Worm (Caenorhabditis elegans): ENCODE measurements around the gene Y47D3B.12.

Y47D3B.12 gene

DNA sequence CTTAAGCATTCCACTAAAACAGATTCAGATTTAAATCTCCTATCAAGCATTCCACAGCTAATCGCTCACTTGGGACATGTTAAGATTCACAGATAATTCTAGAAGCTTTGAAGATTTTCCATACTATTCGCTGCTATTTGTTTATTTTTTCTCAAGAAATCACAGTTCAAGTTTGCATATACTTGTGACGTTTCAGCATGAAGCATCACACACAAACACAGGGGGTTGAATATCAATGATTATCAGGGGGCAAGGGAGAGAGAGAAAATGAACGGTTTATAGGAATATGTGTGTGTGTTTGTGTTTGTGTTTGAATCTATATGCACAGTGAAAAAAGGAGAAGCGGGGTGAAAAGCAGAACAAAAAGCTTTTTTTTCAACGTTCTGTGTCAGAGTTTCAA, at the start of gene Y47D3B.12:
Y47D3B.12 (plus strand) TSS at position 301 of the 400 bp plus-strand sequence.
- TF ChIP-seq klf-2 (GFP tag; conservative IDR thresholded peaks at IDR 0.05) (no peak), ztf-29 (GFP tag; IDR thresholded peaks at IDR 0.05) (no peak), med-1 (GFP tag; optimal IDR thresholded peaks at IDR 0.05; ENCODE audit: insufficient read depth) (no peak), ztf-23 (GFP tag; IDR thresholded peaks at IDR 0.05) (no peak), ref-1 (GFP tag; conservative IDR thresholded peaks at IDR 0.05) (no peak), flt-1 (GFP tag; IDR thresholded peaks at IDR 0.05) (no peak), tab-1 (GFP tag; IDR thresholded peaks at IDR 0.05) (no peak), T22C8.4 (GFP tag; IDR thresholded peaks at IDR 0.05) (no peak), cog-1 (tag; optimal IDR thresholded peaks at IDR 0.05) (no peak)

DNA sequence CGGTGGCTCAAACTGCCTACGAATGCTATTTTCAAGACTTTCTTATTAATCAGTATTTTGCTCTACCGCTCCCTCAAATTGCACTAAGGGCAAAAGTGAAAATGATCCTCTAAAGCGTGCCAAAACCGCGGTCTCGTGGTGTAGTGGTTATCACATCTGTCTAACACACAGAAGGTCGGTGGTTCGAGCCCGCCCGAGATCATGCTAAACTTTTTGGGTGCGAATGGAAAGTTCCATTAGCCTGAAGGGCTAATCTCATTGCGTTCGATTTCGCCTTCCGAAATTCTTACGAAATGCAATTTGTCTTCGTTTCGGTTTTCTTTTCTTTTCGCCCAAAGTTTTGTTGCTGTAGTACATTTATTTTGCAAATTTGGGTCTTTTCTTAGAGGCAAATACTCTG, 49.3 kb upstream of the Y47D3B.12 start:
- TF ChIP-seq klf-2 (GFP tag; conservative IDR thresholded peaks at IDR 0.05), result 0 out of 2 replicates have a peak, but pooled peaks have one; percentile 16
- TF ChIP-seq ref-1 (GFP tag; conservative IDR thresholded peaks at IDR 0.05), result no peak
- peak; percentile 58; the same call in 1 of the 2 replicates for TF ChIP-seq ztf-23 (GFP tag; IDR thresholded peaks at IDR 0.05)
- no peak for TF ChIP-seq med-1 (GFP tag; optimal IDR thresholded peaks at IDR 0.05; ENCODE audit: insufficient read depth)
- no peak for TF ChIP-seq cog-1 (tag; optimal IDR thresholded peaks at IDR 0.05)
- TF ChIP-seq ztf-29 (GFP tag; IDR thresholded peaks at IDR 0.05), result no peak
- peak; percentile 51; the same call in 1 of the 2 replicates for TF ChIP-seq tab-1 (GFP tag; IDR thresholded peaks at IDR 0.05)
- no peak for TF ChIP-seq T22C8.4 (GFP tag; IDR thresholded peaks at IDR 0.05)
- no peak for TF ChIP-seq flt-1 (GFP tag; IDR thresholded peaks at IDR 0.05)

DNA sequence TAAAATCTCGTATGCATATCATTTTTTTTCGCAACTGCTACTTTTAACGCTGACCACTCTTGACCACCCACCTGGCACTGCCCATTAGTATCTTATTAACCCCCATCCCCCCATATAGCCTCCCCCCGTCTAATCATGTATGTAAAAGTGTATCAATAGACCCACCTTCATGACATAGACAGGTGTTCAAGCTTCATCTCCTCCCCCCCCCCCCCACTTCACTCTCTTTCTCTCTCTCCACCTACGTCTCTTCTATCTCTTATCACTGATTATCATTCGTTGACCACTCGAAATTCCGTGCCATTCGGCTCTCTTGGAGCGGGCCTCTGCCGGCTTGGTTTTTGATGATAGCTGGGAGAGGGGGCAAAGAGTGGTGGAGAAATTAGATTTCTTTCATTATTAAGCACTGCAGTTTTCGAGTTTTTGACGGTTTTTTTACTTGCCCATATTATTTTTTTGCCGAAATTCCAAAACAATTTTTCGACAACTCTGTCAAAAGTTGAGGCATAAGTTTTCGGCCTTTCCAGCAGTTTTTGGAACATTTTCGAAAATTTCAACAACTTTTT, 47.0 kb upstream of the Y47D3B.12 start:
- TF ChIP-seq T22C8.4 (GFP tag; IDR thresholded peaks at IDR 0.05), result no peak
- TF ChIP-seq klf-2 (GFP tag; conservative IDR thresholded peaks at IDR 0.05), result no peak
- no peak for TF ChIP-seq cog-1 (tag; optimal IDR thresholded peaks at IDR 0.05)

DNA sequence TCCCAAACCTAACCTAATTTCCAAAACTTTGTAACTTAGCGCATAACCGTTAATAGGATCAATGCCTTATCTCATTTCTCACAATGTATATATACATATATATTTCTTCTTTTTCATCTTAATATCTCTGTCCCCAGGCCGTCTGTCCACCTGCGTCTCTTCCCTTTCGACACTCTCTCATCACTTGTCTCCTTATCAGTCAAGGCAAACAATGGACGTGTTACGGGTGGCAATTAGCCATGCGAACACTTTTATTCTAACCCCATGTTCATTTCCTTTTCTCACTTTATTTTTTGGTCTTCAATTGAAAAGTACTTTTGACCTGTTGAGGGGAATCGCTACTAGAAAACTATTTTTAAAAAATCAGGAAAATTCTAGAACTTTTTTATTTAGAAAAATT, 45.4 kb upstream of the Y47D3B.12 start:
- TF ChIP-seq flt-1 (GFP tag; IDR thresholded peaks at IDR 0.05) (no peak), ztf-29 (GFP tag; IDR thresholded peaks at IDR 0.05) (no peak), T22C8.4 (GFP tag; IDR thresholded peaks at IDR 0.05) (no peak), ztf-23 (GFP tag; IDR thresholded peaks at IDR 0.05) (no peak), klf-2 (GFP tag; conservative IDR thresholded peaks at IDR 0.05) (no peak), cog-1 (tag; optimal IDR thresholded peaks at IDR 0.05) (no peak), med-1 (GFP tag; optimal IDR thresholded peaks at IDR 0.05; ENCODE audit: insufficient read depth) (no peak), ref-1 (GFP tag; conservative IDR thresholded peaks at IDR 0.05) (no peak), tab-1 (GFP tag; IDR thresholded peaks at IDR 0.05) (no peak)

DNA sequence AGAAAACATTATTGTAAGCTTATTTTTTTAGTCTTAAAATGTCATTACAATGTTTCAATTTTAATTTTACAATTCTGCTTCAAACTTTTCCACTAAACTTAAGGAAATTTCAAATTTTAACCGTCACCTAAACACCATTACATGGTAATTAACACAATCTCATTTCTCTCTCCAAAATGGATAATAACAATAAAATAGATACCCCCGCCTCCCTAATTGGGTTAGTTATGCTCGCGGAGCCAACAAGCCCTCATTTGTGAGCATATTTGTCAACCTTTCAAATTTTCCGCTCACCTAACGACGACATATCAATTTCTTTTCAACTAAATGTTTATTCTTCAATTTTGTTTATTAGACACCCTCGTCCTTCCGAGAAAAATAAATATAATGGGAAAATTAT, 44.5 kb upstream of the Y47D3B.12 start:
- TF ChIP-seq tab-1 (GFP tag; IDR thresholded peaks at IDR 0.05) (no peak), ztf-23 (GFP tag; IDR thresholded peaks at IDR 0.05) (no peak), ztf-29 (GFP tag; IDR thresholded peaks at IDR 0.05) (no peak), ref-1 (GFP tag; conservative IDR thresholded peaks at IDR 0.05) (no peak), med-1 (GFP tag; optimal IDR thresholded peaks at IDR 0.05; ENCODE audit: insufficient read depth) (no peak), T22C8.4 (GFP tag; IDR thresholded peaks at IDR 0.05) (no peak), cog-1 (tag; optimal IDR thresholded peaks at IDR 0.05) (no peak)

DNA sequence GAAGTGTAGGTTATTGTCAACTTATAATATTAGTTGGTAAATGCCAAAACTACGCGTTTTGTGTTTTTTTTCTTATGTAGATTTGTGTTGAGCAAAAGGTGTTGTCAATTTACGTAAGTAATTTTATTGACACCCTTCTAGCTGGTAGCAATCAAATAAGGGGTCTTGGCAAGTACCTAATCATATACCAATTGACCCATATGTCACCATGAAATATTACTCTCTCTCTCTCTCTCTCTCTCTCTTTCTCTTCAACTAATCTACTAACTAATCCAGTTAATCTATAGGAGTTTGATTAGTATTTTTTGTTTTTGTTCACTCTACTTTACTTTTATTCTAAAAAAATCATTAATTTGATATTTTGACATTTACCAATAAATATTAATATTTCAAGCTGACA, 43.4 kb upstream of the Y47D3B.12 start:
- TF ChIP-seq med-1 (GFP tag; optimal IDR thresholded peaks at IDR 0.05; ENCODE audit: insufficient read depth) (no peak), tab-1 (GFP tag; IDR thresholded peaks at IDR 0.05) (no peak)

DNA sequence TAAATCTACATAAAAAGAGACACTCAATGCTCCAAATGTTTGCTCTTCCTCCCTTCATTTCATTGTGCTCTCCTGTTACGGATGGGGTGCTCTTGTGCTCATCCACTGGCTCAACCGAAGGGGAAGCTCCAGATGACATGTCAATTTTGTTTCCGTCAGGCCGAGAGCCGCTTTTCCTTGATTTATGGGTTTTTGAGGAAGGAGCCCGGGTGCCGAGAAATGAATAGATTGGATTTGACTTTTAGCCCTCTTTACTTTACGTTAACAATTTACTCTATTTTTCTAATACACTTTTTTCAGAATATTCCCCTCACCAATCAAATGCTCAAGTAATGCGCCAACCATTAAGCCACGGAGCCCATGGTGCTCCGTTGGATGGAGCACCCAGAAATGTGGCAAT, 42.7 kb upstream of the Y47D3B.12 start, which contains the start of gene T28D6.4:
T28D6.4 (plus strand) TSS at position 301 of the 400 bp plus-strand sequence.
- TF ChIP-seq med-1 (GFP tag; optimal IDR thresholded peaks at IDR 0.05; ENCODE audit: insufficient read depth) (no peak), flt-1 (GFP tag; IDR thresholded peaks at IDR 0.05) (no peak), klf-2 (GFP tag; conservative IDR thresholded peaks at IDR 0.05) (no peak), ztf-29 (GFP tag; IDR thresholded peaks at IDR 0.05) (no peak), ref-1 (GFP tag; conservative IDR thresholded peaks at IDR 0.05) (no peak), ztf-23 (GFP tag; IDR thresholded peaks at IDR 0.05) (no peak), T22C8.4 (GFP tag; IDR thresholded peaks at IDR 0.05) (no peak), tab-1 (GFP tag; IDR thresholded peaks at IDR 0.05) (no peak), cog-1 (tag; optimal IDR thresholded peaks at IDR 0.05) (no peak)

DNA sequence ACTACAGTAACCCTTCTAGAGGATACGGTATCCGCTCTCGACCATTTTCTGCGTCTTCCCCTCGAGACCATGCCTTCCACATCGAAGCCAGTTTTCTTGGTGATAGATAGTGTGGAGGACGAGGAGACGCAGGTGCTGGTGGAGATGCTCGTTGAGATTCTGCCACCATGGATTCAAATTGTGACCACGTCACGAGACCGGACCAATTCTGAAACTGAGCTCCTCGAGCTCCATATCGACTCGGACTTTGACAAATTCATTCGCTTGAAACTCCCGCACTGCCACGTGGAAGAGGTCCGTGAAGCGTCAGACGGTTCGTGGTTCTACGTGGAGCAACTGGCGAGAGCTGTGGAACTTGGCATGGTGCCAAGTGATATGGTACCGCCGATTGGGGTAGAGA, 41.4 kb upstream of the Y47D3B.12 start:
- no peak for TF ChIP-seq klf-2 (GFP tag; conservative IDR thresholded peaks at IDR 0.05)
- no peak for TF ChIP-seq tab-1 (GFP tag; IDR thresholded peaks at IDR 0.05)
- no peak for TF ChIP-seq T22C8.4 (GFP tag; IDR thresholded peaks at IDR 0.05)
- no peak for TF ChIP-seq ref-1 (GFP tag; conservative IDR thresholded peaks at IDR 0.05)
- TF ChIP-seq med-1 (GFP tag; optimal IDR thresholded peaks at IDR 0.05; ENCODE audit: insufficient read depth), result no peak
- no peak for TF ChIP-seq ztf-23 (GFP tag; IDR thresholded peaks at IDR 0.05)
- TF ChIP-seq cog-1 (tag; optimal IDR thresholded peaks at IDR 0.05), result no peak
- no peak for TF ChIP-seq ztf-29 (GFP tag; IDR thresholded peaks at IDR 0.05)
- TF ChIP-seq flt-1 (GFP tag; IDR thresholded peaks at IDR 0.05), result no peak

DNA sequence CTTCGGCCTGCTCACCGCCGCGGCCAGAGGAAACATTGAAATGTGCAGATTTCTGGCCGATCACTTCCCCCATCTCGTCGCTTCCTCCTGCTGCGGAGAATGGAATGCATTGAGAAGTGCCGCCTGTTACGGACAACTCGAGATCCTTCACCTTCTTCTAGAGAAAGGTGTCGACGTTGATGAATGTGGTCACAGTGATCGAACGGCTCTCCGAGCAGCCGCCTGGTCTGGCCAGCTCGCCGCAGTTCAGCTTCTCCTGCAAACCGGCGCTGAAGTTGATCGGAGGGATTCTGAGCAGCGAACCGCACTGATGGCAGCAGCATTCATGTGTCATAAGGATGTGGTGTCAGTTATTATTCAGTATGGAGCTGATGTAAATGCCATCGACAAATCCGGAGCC, 39.9 kb upstream of the Y47D3B.12 start:
- no peak for TF ChIP-seq cog-1 (tag; optimal IDR thresholded peaks at IDR 0.05)
- no peak for TF ChIP-seq flt-1 (GFP tag; IDR thresholded peaks at IDR 0.05)
- no peak for TF ChIP-seq T22C8.4 (GFP tag; IDR thresholded peaks at IDR 0.05)
- no peak for TF ChIP-seq ztf-29 (GFP tag; IDR thresholded peaks at IDR 0.05)

DNA sequence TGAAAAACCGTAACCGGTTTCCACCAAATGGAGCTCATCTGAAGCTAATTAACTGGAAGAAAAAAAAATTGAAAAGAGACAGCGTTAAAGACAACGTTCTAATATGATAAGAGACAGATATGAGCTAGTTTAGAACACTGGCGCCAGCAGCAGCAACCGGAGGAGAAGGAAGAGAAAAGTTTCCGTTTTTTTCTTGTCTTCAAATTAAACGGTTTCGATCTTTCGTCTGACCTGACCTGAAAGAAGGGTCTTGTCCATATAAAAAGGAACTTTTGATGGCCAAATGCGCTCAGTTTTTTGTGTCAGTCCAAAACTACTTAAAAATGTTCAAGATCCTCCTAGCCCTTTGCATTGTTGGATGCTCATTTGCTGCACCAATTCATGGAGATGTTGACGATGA, 36.4 kb upstream of the Y47D3B.12 start, which contains the start of gene T28D6.3:
T28D6.3 (plus strand) TSS at position 301 of the 400 bp plus-strand sequence.
- no peak for TF ChIP-seq ztf-23 (GFP tag; IDR thresholded peaks at IDR 0.05)
- TF ChIP-seq klf-2 (GFP tag; conservative IDR thresholded peaks at IDR 0.05), result no peak

DNA sequence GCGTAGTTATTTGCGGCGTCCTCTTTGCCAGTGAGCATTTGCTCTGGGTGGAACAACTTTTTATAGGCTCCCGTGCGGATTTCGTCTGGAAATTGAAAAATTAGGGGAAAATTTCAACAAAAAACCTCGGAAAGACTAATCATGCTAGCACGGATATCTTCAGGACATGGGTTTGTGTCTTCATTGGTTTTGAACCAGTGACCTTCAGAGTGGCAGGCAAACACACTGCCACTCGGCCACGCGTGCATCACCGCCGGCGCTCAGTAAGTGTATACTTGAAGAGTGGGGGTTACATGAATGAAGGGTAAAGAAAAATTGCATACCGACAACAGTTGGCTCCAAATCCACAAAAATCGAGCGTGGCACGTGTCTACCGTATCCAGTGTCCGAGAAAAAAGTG, 31.6 kb upstream of the Y47D3B.12 start:
- TF ChIP-seq ztf-29 (GFP tag; IDR thresholded peaks at IDR 0.05) (peak; percentile 91), tab-1 (GFP tag; IDR thresholded peaks at IDR 0.05) (peak; percentile 95), ztf-23 (GFP tag; IDR thresholded peaks at IDR 0.05) (peak; percentile 93), med-1 (GFP tag; optimal IDR thresholded peaks at IDR 0.05; ENCODE audit: insufficient read depth) (peak; percentile 14), flt-1 (GFP tag; IDR thresholded peaks at IDR 0.05) (peak; percentile 96), T22C8.4 (GFP tag; IDR thresholded peaks at IDR 0.05) (peak; percentile 87), klf-2 (GFP tag; conservative IDR thresholded peaks at IDR 0.05) (peak; percentile 93), ref-1 (GFP tag; conservative IDR thresholded peaks at IDR 0.05) (peak; percentile 95), cog-1 (tag; optimal IDR thresholded peaks at IDR 0.05) (peak; percentile 83)

Data from whole organism, midembryonic.